Fruit fly (Drosophila melanogaster): Measurements from ENCODE around the gene CG10026.

Gene CG10026

DNA sequence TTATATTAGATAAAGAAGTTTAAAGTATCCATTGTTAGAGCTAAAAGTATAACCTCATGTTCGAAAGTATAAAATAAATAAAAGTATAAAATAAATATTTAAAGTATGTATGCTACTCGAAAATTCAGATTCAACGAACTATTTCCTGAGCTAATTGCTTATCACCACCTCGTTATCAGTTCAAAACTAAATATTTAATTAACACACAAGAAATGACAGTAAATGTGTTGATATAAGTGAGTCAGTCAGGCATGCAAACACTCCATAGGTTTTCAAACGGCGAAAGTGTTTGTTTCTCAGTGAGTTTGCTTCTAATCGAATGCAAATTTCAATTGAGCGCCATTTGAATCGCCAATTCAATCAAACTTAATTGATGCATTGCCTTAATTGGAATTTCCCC, 19.8 kb upstream of the CG10026 start (continued):
- TF ChIP-seq CG30431 (GFP tag; optimal IDR thresholded peaks at IDR 0.05), result no peak
- TF ChIP-seq Fer3 (tag; optimal IDR thresholded peaks at IDR 0.05), result peak; percentile 34
- TF ChIP-seq CG9609 (GFP tag; optimal IDR thresholded peaks at IDR 0.05), result no peak
- no peak for TF ChIP-seq CG9932 (GFP tag; IDR thresholded peaks at IDR 0.05)
- TF ChIP-seq CG10366 (GFP tag; IDR thresholded peaks at IDR 0.05), result no peak
- no peak for TF ChIP-seq tio (GFP tag; optimal IDR thresholded peaks at IDR 0.05)
- peak; percentile 57 for TF ChIP-seq CG10209 (GFP tag; optimal IDR thresholded peaks at IDR 0.05)
- TF ChIP-seq Hmx (GFP tag; optimal IDR thresholded peaks at IDR 0.05), result no peak
- peak; percentile 66 for TF ChIP-seq CG31365 (tag; optimal IDR thresholded peaks at IDR 0.05)
- no peak for TF ChIP-seq crc (GFP tag; optimal IDR thresholded peaks at IDR 0.05)
- no peak for TF ChIP-seq CG1647 (GFP tag; optimal IDR thresholded peaks at IDR 0.05)
- no peak for TF ChIP-seq Ptx1 (GFP tag; IDR thresholded peaks at IDR 0.05)
- TF ChIP-seq CG2202 (tag; optimal IDR thresholded peaks at IDR 0.05), result peak; percentile 90
- TF ChIP-seq Nf-YC (tag; optimal IDR thresholded peaks at IDR 0.05), result no peak
- no peak for TF ChIP-seq Dip2 (GFP tag; IDR thresholded peaks at IDR 0.05)
- no peak for TF ChIP-seq Side (GFP tag; optimal IDR thresholded peaks at IDR 0.05)
- TF ChIP-seq Oli (tag; optimal IDR thresholded peaks at IDR 0.05), result no peak
- TF ChIP-seq chm (GFP tag; IDR thresholded peaks at IDR 0.05), result no peak
- TF ChIP-seq CG12236 (GFP tag; optimal IDR thresholded peaks at IDR 0.05), result peak; percentile 16
- no peak for TF ChIP-seq sens-2 (GFP tag; IDR thresholded peaks at IDR 0.05)
- no peak for TF ChIP-seq Ets65A (GFP tag)
- TF ChIP-seq D19A (tag; optimal IDR thresholded peaks at IDR 0.05), result peak; percentile 34
- TF ChIP-seq pb (GFP tag; optimal IDR thresholded peaks at IDR 0.05), result no peak
- no peak for TF ChIP-seq NK7.1 (GFP tag; optimal IDR thresholded peaks at IDR 0.05)
- peak; percentile 18 for TF ChIP-seq CG7839 (tag; optimal IDR thresholded peaks at IDR 0.05)
- TF ChIP-seq GATAe (GFP tag; conservative IDR thresholded peaks at IDR 0.05), result no peak
- peak; percentile 45 for TF ChIP-seq HHEX (GFP tag; optimal IDR thresholded peaks at IDR 0.05)
- TF ChIP-seq ato (GFP tag; IDR thresholded peaks at IDR 0.05; ENCODE audit: partially characterized antibody), result no peak
- peak; percentile 38 for TF ChIP-seq CG4707 (GFP tag; optimal IDR thresholded peaks at IDR 0.05)
- no peak for TF ChIP-seq CG17186 (GFP tag; optimal IDR thresholded peaks at IDR 0.05)
- TF ChIP-seq ems (GFP tag; optimal IDR thresholded peaks at IDR 0.05), result no peak
- TF ChIP-seq CG3847 (GFP tag; IDR thresholded peaks at IDR 0.05), result no peak
- no peak for TF ChIP-seq CG17328 (GFP tag; IDR thresholded peaks at IDR 0.05)
- TF ChIP-seq Stat92E (GFP tag; optimal IDR thresholded peaks at IDR 0.05), result no peak
- no peak for TF ChIP-seq row (GFP tag; IDR thresholded peaks at IDR 0.05)
- TF ChIP-seq Hr78 (GFP tag; optimal IDR thresholded peaks at IDR 0.05), result peak in 1 of 2 experiments; percentile 42
- TF ChIP-seq sr (GFP tag; IDR thresholded peaks at IDR 0.05), result no peak
- TF ChIP-seq cas (GFP tag; IDR thresholded peaks at IDR 0.05), result no peak
- no peak for TF ChIP-seq schlank (tag; optimal IDR thresholded peaks at IDR 0.05)
- peak; percentile 50 for TF ChIP-seq CG8281 (tag; optimal IDR thresholded peaks at IDR 0.05)
- no peak for TF ChIP-seq Lpt (GFP tag; optimal IDR thresholded peaks at IDR 0.05)
- no peak for TF ChIP-seq al (GFP tag; IDR thresholded peaks at IDR 0.05)
- TF ChIP-seq CG17568 (GFP tag; optimal IDR thresholded peaks at IDR 0.05), result no peak
- TF ChIP-seq CG6254 (GFP tag; optimal IDR thresholded peaks at IDR 0.05), result peak; percentile 59
- no peak for TF ChIP-seq Ada2b (GFP tag; IDR thresholded peaks at IDR 0.05)
- TF ChIP-seq vnd (GFP tag; IDR thresholded peaks at IDR 0.05; ENCODE audit: partially characterized antibody), result no peak
- no peak for TF ChIP-seq CG14050 (GFP tag; IDR thresholded peaks at IDR 0.05)
- TF ChIP-seq nerfin-2 (GFP tag; IDR thresholded peaks at IDR 0.05; ENCODE audit: partially characterized antibody), result no peak
- no peak for TF ChIP-seq Trl (optimal IDR thresholded peaks at IDR 0.05)
- TF ChIP-seq Trl (GFP tag; optimal IDR thresholded peaks at IDR 0.05), result no peak
- TF ChIP-seq CG10147 (GFP tag; optimal IDR thresholded peaks at IDR 0.05), result peak; percentile 35
- no peak for TF ChIP-seq lov (optimal IDR thresholded peaks at IDR 0.05)
- no peak for TF ChIP-seq lov (GFP tag; IDR thresholded peaks at IDR 0.05)
